Worm (Caenorhabditis elegans): ENCODE results near the gene ZK688.12.

- TF ChIP-seq lin-13 (GFP tag; optimal IDR thresholded peaks at IDR 0.05) (no peak), nhr-10 (tag; optimal IDR thresholded peaks at IDR 0.05) (no peak), nhr-77 (tag; optimal IDR thresholded peaks at IDR 0.05) (no peak), zag-1 (tag; optimal IDR thresholded peaks at IDR 0.05) (no peak), ceh-82 (tag; optimal IDR thresholded peaks at IDR 0.05) (no peak), fos-1 (tag; optimal IDR thresholded peaks at IDR 0.05) (no peak), unc-62 (GFP tag; optimal IDR thresholded peaks at IDR 0.05) (no peak), elt-3 (tag; optimal IDR thresholded peaks at IDR 0.05) (no peak), unc-39 (tag; optimal IDR thresholded peaks at IDR 0.05) (no peak)
Observed at ce11 chrIII:7892333-7892732, 21.1 kb downstream of the ZK688.12 start.

Measured in whole organism, L2 larva.